Worm (Caenorhabditis elegans): ENCODE data around the gene srw-24.
"Not testable (repeated sequence)": the region's sequence is repeated elsewhere in the genome, so short reads cannot be mapped to it uniquely, and the experiment has no call there.

srw-24 gene

ce11 chrV:15241259-15241658 lies 17.5 kb downstream of the srw-24 start, which contains the start of gene chil-12:
Gene chil-12 (plus strand): TSS chrV:15241559.
- TF ChIP-seq snpc-4 (tag; optimal IDR thresholded peaks at IDR 0.05) (no peak), unc-62 (GFP tag; optimal IDR thresholded peaks at IDR 0.05) (no peak), nhr-2 (tag; optimal IDR thresholded peaks at IDR 0.05) (no peak), elt-1 (tag; optimal IDR thresholded peaks at IDR 0.05; ENCODE audit: borderline replicate concordance, insufficient read depth) (no peak), nhr-28 (tag; optimal IDR thresholded peaks at IDR 0.05) (no peak), zip-8 (tag; optimal IDR thresholded peaks at IDR 0.05) (no peak), ces-1 (GFP tag; optimal IDR thresholded peaks at IDR 0.05) (no peak), nhr-237 (tag; optimal IDR thresholded peaks at IDR 0.05) (no peak), ham-2 (GFP tag; optimal IDR thresholded peaks at IDR 0.05) (no peak), drap-1 (GFP tag; optimal IDR thresholded peaks at IDR 0.05) (no peak)

- TF ChIP-seq mep-1 (tag; optimal IDR thresholded peaks at IDR 0.05) (no peak), ceh-43 (GFP tag; optimal IDR thresholded peaks at IDR 0.05) (no peak), unc-39 (tag; optimal IDR thresholded peaks at IDR 0.05) (no peak), elt-3 (tag; optimal IDR thresholded peaks at IDR 0.05) (no peak), blmp-1 (tag; optimal IDR thresholded peaks at IDR 0.05) (no peak), ceh-83 (GFP tag; optimal IDR thresholded peaks at IDR 0.05) (no peak), lin-13 (tag; optimal IDR thresholded peaks at IDR 0.05) (no peak), unc-120 (tag; optimal IDR thresholded peaks at IDR 0.05; ENCODE audit: poor library complexity, severe bottlenecking) (no peak), elt-1 (tag; optimal IDR thresholded peaks at IDR 0.05; ENCODE audit: borderline replicate concordance, insufficient read depth) (no peak), ceh-39 (tag; optimal IDR thresholded peaks at IDR 0.05) (no peak), tbx-8 (GFP tag; optimal IDR thresholded peaks at IDR 0.05) (no peak), nhr-28 (tag; optimal IDR thresholded peaks at IDR 0.05) (no peak), mab-5 (tag; optimal IDR thresholded peaks at IDR 0.05) (no peak), nhr-76 (tag; optimal IDR thresholded peaks at IDR 0.05) (no peak), unc-62 (GFP tag; optimal IDR thresholded peaks at IDR 0.05) (no peak)
Observed at ce11 chrV:15244456-15244855, 20.7 kb downstream of the srw-24 start, which contains the start of gene kin-30. Gene kin-30 (plus strand): TSS chrV:15244756.

ce11 chrV:15250304-15250703 lies 26.5 kb downstream of the srw-24 start, which contains the start of gene srd-28:
Gene srd-28 (plus strand): TSS chrV:15250604.
- TF ChIP-seq blmp-1 (tag; optimal IDR thresholded peaks at IDR 0.05); mls-2 (tag; optimal IDR thresholded peaks at IDR 0.05); unc-120 (tag; optimal IDR thresholded peaks at IDR 0.05; ENCODE audit: poor library complexity, severe bottlenecking): not testable (repeated sequence)

- TF ChIP-seq unc-62 (GFP tag; optimal IDR thresholded peaks at IDR 0.05) = no peak
- no peak for TF ChIP-seq blmp-1 (tag; optimal IDR thresholded peaks at IDR 0.05)
- no peak for TF ChIP-seq flh-1 (GFP tag; optimal IDR thresholded peaks at IDR 0.05)
- no peak for TF ChIP-seq nhr-28 (tag; optimal IDR thresholded peaks at IDR 0.05)
- no peak for TF ChIP-seq ceh-43 (GFP tag; optimal IDR thresholded peaks at IDR 0.05)
- TF ChIP-seq nhr-2 (tag; optimal IDR thresholded peaks at IDR 0.05) = no peak
- TF ChIP-seq unc-39 (tag; optimal IDR thresholded peaks at IDR 0.05) = no peak
- TF ChIP-seq unc-120 (tag; optimal IDR thresholded peaks at IDR 0.05; ENCODE audit: poor library complexity, severe bottlenecking) = no peak
- TF ChIP-seq mep-1 (tag; optimal IDR thresholded peaks at IDR 0.05) = no peak
- TF ChIP-seq mab-5 (tag; optimal IDR thresholded peaks at IDR 0.05) = no peak
- TF ChIP-seq bed-3 (GFP tag; optimal IDR thresholded peaks at IDR 0.05) = no peak
- no peak for TF ChIP-seq sem-2 (GFP tag; optimal IDR thresholded peaks at IDR 0.05)
- no peak for TF ChIP-seq lsy-2 (tag; optimal IDR thresholded peaks at IDR 0.05)
Observed at ce11 chrV:15252082-15252481, 28.3 kb downstream of the srw-24 start, which contains the start of gene srbc-76. Gene srbc-76 (plus strand): TSS chrV:15252382.

- no peak for TF ChIP-seq unc-39 (tag; optimal IDR thresholded peaks at IDR 0.05)
- TF ChIP-seq ceh-39 (tag; optimal IDR thresholded peaks at IDR 0.05) = no peak
- TF ChIP-seq tbx-8 (GFP tag; optimal IDR thresholded peaks at IDR 0.05) = no peak
- TF ChIP-seq nhr-237 (tag; optimal IDR thresholded peaks at IDR 0.05) = no peak
- TF ChIP-seq ceh-43 (GFP tag; optimal IDR thresholded peaks at IDR 0.05) = no peak
- no peak for TF ChIP-seq nhr-28 (tag; optimal IDR thresholded peaks at IDR 0.05)
Observed at ce11 chrV:15253529-15253928, 29.8 kb downstream of the srw-24 start, which contains the start of gene srbc-75. Gene srbc-75 (plus strand): TSS chrV:15253829.

- TF ChIP-seq ceh-39, lsy-2, nhr-12 (tag; optimal IDR thresholded peaks at IDR 0.05): not testable (repeated sequence)
Observed at ce11 chrV:15256669-15257068, 32.9 kb downstream of the srw-24 start, which contains the start of gene srsx-39. Gene srsx-39 (minus strand): TSS chrV:15256769.
